Worm (Caenorhabditis elegans) whole organism, L4 larva: ENCODE data around the gene Y39A1A.24.

Source experiments
- F37D6.2 ChIP-seq: sonication (generic microtip); optimal IDR thresholded peaks from 2 replicates; lab custom pipeline; 2016; ENCODE audit warnings: mild to moderate bottlenecking, missing genetic modification characterization, missing compliant biosample characterization
- F44E2.7 ChIP-seq: fragments of 200-800 bp; sonication (Bioruptor generic); IDR thresholded peaks from 2 replicates; pipeline ENCODE4 v2.1.2; 2022; ENCODE audit warnings: missing genetic modification characterization, missing compliant biosample characterization
- F49E8.2 ChIP-seq: sonication (generic microtip); optimal IDR thresholded peaks from 2 replicates; lab custom pipeline; 2016; ENCODE audit warnings: missing compliant biosample characterization, mild to moderate bottlenecking, missing genetic modification characterization, borderline replicate concordance
- Y105C5A.15 ChIP-seq: fragments of 200-800 bp; sonication (Bioruptor generic); IDR thresholded peaks from 2 replicates; pipeline ENCODE4 v1.3.6; 2022; ENCODE audit warnings: missing genetic modification characterization, missing compliant biosample characterization
- ZK337.2 ChIP-seq: fragments of 200-800 bp; sonication (Bioruptor generic); IDR thresholded peaks from 2 replicates; pipeline ENCODE4 v1.3.6; 2022; ENCODE audit warnings: missing genetic modification reagents, missing genetic modification characterization, missing compliant biosample characterization
- aha-1 ChIP-seq: fragments of 150-350 bp; peaks from one replicate; lab custom pipeline; 2014; ENCODE audit warnings: missing biosample characterization, missing genetic modification characterization
- aly-2 ChIP-seq: sonication (generic microtip); optimal IDR thresholded peaks from 2 replicates; lab custom pipeline; 2018; ENCODE audit warnings: missing biosample characterization, missing genetic modification characterization
- ama-1 ChIP-seq: fragments of 150-350 bp; optimal IDR thresholded peaks from 2 replicates; lab custom pipeline; 2014; ENCODE audit warnings: inconsistent platforms, mixed read lengths
- arid-1 ChIP-seq: fragments of 200-800 bp; sonication (Bioruptor generic); conservative IDR thresholded peaks from 2 replicates; pipeline ENCODE4 v1.3.6; 2022; ENCODE audit warnings: missing genetic modification reagents, missing genetic modification characterization, missing compliant biosample characterization
- attf-4 ChIP-seq: sonication (generic microtip); optimal IDR thresholded peaks from 3 replicates; lab custom pipeline; 2017; ENCODE audit warnings: missing biosample characterization, missing genetic modification characterization
- ceh-62 ChIP-seq: sonication (generic microtip); optimal IDR thresholded peaks from 2 replicates; lab custom pipeline; 2017; ENCODE audit warnings: missing biosample characterization, missing genetic modification characterization
- ces-1 ChIP-seq: fragments of 150-350 bp; sonication (generic microtip); optimal IDR thresholded peaks from 4 replicates; lab custom pipeline; 2014; ENCODE audit warnings: missing biosample characterization, missing genetic modification reagents, missing genetic modification characterization
- ctbp-1 ChIP-seq: fragments of 200-800 bp; sonication (Bioruptor generic); IDR thresholded peaks from 2 replicates; pipeline ENCODE4 v1.3.6; 2022; ENCODE audit warnings: missing genetic modification reagents, missing genetic modification characterization, missing compliant biosample characterization
- daf-12 ChIP-seq: fragments of 150-350 bp; optimal IDR thresholded peaks from 2 replicates; lab custom pipeline; 2014; ENCODE audit warnings: missing biosample characterization, missing genetic modification reagents, missing genetic modification characterization
- dmd-6 ChIP-seq: fragments of 200-800 bp; sonication (Bioruptor generic); IDR thresholded peaks from 2 replicates; pipeline ENCODE4 v1.3.6; 2022; ENCODE audit warnings: missing genetic modification reagents, missing genetic modification characterization, missing compliant biosample characterization
- dmd-9 ChIP-seq: fragments of 200-800 bp; sonication (Bioruptor generic); IDR thresholded peaks from 2 replicates; pipeline ENCODE4 v1.3.6; 2022; ENCODE audit warnings: missing genetic modification reagents, missing genetic modification characterization, missing compliant biosample characterization
- egl-43 ChIP-seq: fragments of 200-800 bp; sonication (Bioruptor generic); IDR thresholded peaks from 2 replicates; pipeline ENCODE4 v1.3.6; 2022; ENCODE audit warnings: missing genetic modification reagents, missing genetic modification characterization, missing compliant biosample characterization
- fkh-10 ChIP-seq: fragments of 150-350 bp; optimal IDR thresholded peaks from 2 replicates; lab custom pipeline; 2014; ENCODE audit warnings: missing biosample characterization, missing genetic modification reagents, missing genetic modification characterization
- gei-8 ChIP-seq: fragments of 200-800 bp; sonication (Bioruptor generic); optimal IDR thresholded peaks from 2 replicates; lab custom pipeline; 2018; ENCODE audit warnings: mild to moderate bottlenecking, missing genetic modification characterization, missing compliant biosample characterization
- hif-1 ChIP-seq, 2 experiments: sonication (generic microtip); optimal IDR thresholded peaks; 2 replicates each; lab custom pipeline; 2016 to 2017; ENCODE audit warnings: missing compliant biosample characterization in 2 of 2, missing genetic modification characterization in 2 of 2, missing genetic modification reagents in 2 of 2, missing genotype in 2 of 2, mild to moderate bottlenecking in 1 of 2
- hlh-11 ChIP-seq: fragments of 200-800 bp; sonication (Bioruptor generic); optimal IDR thresholded peaks from 2 replicates; lab custom pipeline; 2018; ENCODE audit warnings: mild to moderate bottlenecking, missing genetic modification characterization, missing compliant biosample characterization
- hlh-30 ChIP-seq: sonication (generic microtip); optimal IDR thresholded peaks from 2 replicates; lab custom pipeline; 2017; ENCODE audit warnings: antibody characterized with exemption, mild to moderate bottlenecking, missing genetic modification characterization, missing compliant biosample characterization; ENCODE audit not compliant: insufficient read depth
- lin-29 ChIP-seq: fragments of 200-800 bp; sonication (Bioruptor generic); IDR thresholded peaks from 2 replicates; pipeline ENCODE4 v1.3.6; 2022; ENCODE audit warnings: missing genetic modification reagents, missing genetic modification characterization, missing compliant biosample characterization
- mdl-1 ChIP-seq, 2 experiments: fragments of 150-350 bp in 1 of 2; sonication (generic microtip) in 1 of 2; optimal IDR thresholded peaks; 2 replicates each; lab custom pipeline; 2014 to 2017; ENCODE audit warnings: missing biosample characterization in 2 of 2, missing genetic modification characterization in 2 of 2
- mep-1 ChIP-seq: fragments of 150-350 bp; sonication (generic microtip); optimal IDR thresholded peaks from 3 replicates; lab custom pipeline; 2014; ENCODE audit warnings: missing biosample characterization, missing genetic modification characterization
- mes-2 ChIP-seq: sonication (generic microtip); optimal IDR thresholded peaks from 2 replicates; lab custom pipeline; 2016; ENCODE audit warnings: missing genotype, mild to moderate bottlenecking, missing genetic modification characterization, missing compliant biosample characterization; ENCODE audit not compliant: poor library complexity, severe bottlenecking
- mxl-2 ChIP-seq: fragments of 200-800 bp; sonication (Bioruptor generic); conservative IDR thresholded peaks from 2 replicates; pipeline ENCODE4 v1.3.6; 2022; ENCODE audit warnings: missing genetic modification reagents, missing genetic modification characterization, missing compliant biosample characterization
- mxl-3 ChIP-seq: fragments of 200-800 bp; sonication (Bioruptor generic); optimal IDR thresholded peaks from 2 replicates; lab custom pipeline; 2018; ENCODE audit warnings: mild to moderate bottlenecking, missing genetic modification characterization, missing compliant biosample characterization
- nhr-10 ChIP-seq: fragments of 150-350 bp; optimal IDR thresholded peaks from 2 replicates; lab custom pipeline; 2014; ENCODE audit warnings: missing biosample characterization, missing genetic modification characterization
- nhr-102 ChIP-seq: sonication (generic microtip); optimal IDR thresholded peaks from 2 replicates; lab custom pipeline; 2016; ENCODE audit warnings: mild to moderate bottlenecking, missing genetic modification characterization, moderate library complexity, missing compliant biosample characterization
- nhr-11 ChIP-seq: fragments of 150-350 bp; optimal IDR thresholded peaks from 2 replicates; lab custom pipeline; 2014; ENCODE audit warnings: missing biosample characterization, missing genetic modification characterization
- nhr-237 ChIP-seq: sonication (generic microtip); optimal IDR thresholded peaks from 2 replicates; lab custom pipeline; 2017; ENCODE audit warnings: missing biosample characterization, missing genetic modification characterization
- nhr-41 ChIP-seq: fragments of 200-800 bp; sonication (Bioruptor generic); IDR thresholded peaks from 2 replicates; pipeline ENCODE4 v1.3.6; 2022; ENCODE audit warnings: missing genetic modification reagents, missing genetic modification characterization, missing compliant biosample characterization
- nhr-76 ChIP-seq: fragments of 150-350 bp; optimal IDR thresholded peaks from 2 replicates; lab custom pipeline; 2014; ENCODE audit warnings: missing biosample characterization, missing genetic modification characterization
- nhr-77 ChIP-seq: fragments of 150-350 bp; optimal IDR thresholded peaks from 2 replicates; lab custom pipeline; 2014; ENCODE audit warnings: missing biosample characterization, missing genetic modification characterization
- pha-4 ChIP-seq, 2 experiments: fragments of 150-350 bp in 1 of 2; fragments of 200-800 bp in 1 of 2; sonication (Bioruptor generic) in 1 of 2; IDR thresholded peaks in 1 of 2; optimal IDR thresholded peaks in 1 of 2; 2 replicates each; pipeline versions ENCODE4 v1.3.6 to Lab custom; 2014 to 2022; ENCODE audit warnings: missing genetic modification characterization in 2 of 2, missing genetic modification reagents in 2 of 2, missing biosample characterization in 1 of 2, missing compliant biosample characterization in 1 of 2
- saeg-2 ChIP-seq: fragments of 200-800 bp; sonication (Bioruptor generic); IDR thresholded peaks from 2 replicates; pipeline ENCODE4 v1.3.6; 2022; ENCODE audit warnings: missing genetic modification reagents, missing genetic modification characterization, missing compliant biosample characterization
- set-16 ChIP-seq: fragments of 200-800 bp; sonication (Bioruptor generic); IDR thresholded peaks from 2 replicates; pipeline ENCODE4 v1.3.6; 2022; ENCODE audit warnings: missing genetic modification reagents, missing genetic modification characterization, missing compliant biosample characterization
- skn-1 ChIP-seq: fragments of 150-350 bp; optimal IDR thresholded peaks from 2 replicates; lab custom pipeline; 2014; ENCODE audit warnings: missing biosample characterization, missing genetic modification characterization
- spr-3 ChIP-seq: fragments of 200-800 bp; sonication (Bioruptor generic); optimal IDR thresholded peaks from 2 replicates; lab custom pipeline; 2018; ENCODE audit warnings: mild to moderate bottlenecking, missing genetic modification characterization, missing compliant biosample characterization
- tag-97 ChIP-seq: fragments of 200-800 bp; sonication (Bioruptor generic); IDR thresholded peaks from 2 replicates; pipeline ENCODE4 v1.3.6; 2022; ENCODE audit warnings: missing genetic modification characterization, missing compliant biosample characterization
- tra-1 ChIP-seq: fragments of 200-800 bp; sonication (Bioruptor generic); IDR thresholded peaks from 2 replicates; pipeline ENCODE4 v1.3.6; 2022; ENCODE audit warnings: missing genetic modification reagents, missing genetic modification characterization, missing compliant biosample characterization
- unc-130 ChIP-seq: sonication (generic microtip); optimal IDR thresholded peaks from 2 replicates; lab custom pipeline; 2016; ENCODE audit warnings: missing genetic modification reagents, missing genetic modification characterization, missing compliant biosample characterization
- unc-62 ChIP-seq, 3 experiments: fragments of 150-350 bp in 1 of 3; sonication (generic microtip); optimal IDR thresholded peaks in 2 of 3; peaks in 1 of 3; 1 replicate in 1 of 3; 2 replicates in 2 of 3; lab custom pipeline; 2014 to 2017; ENCODE audit warnings: missing biosample characterization in 3 of 3, missing genetic modification characterization in 3 of 3, missing genetic modification reagents in 3 of 3, missing genotype in 1 of 3
- zfp-3 ChIP-seq: fragments of 200-800 bp; sonication (Bioruptor generic); conservative IDR thresholded peaks from 2 replicates; pipeline ENCODE4 v1.3.6; 2022; ENCODE audit warnings: missing genetic modification reagents, missing genetic modification characterization, missing compliant biosample characterization
- zip-11 ChIP-seq: fragments of 200-800 bp; sonication (Bioruptor generic); IDR thresholded peaks from 2 replicates; pipeline ENCODE4 v1.3.6; 2022; ENCODE audit warnings: missing genetic modification characterization, missing compliant biosample characterization
- zip-2 ChIP-seq: fragments of 150-350 bp; optimal IDR thresholded peaks from 2 replicates; lab custom pipeline; 2014; ENCODE audit warnings: missing biosample characterization, missing genetic modification characterization
- ztf-11 ChIP-seq: fragments of 150-350 bp; optimal IDR thresholded peaks from 2 replicates; lab custom pipeline; 2014; ENCODE audit warnings: missing biosample characterization, missing genetic modification characterization

The Y39A1A.24 gene

ce11 chrIII:10633403-10633674 is 20.9 kb downstream of the Y39A1A.24 start, which contains the start of gene Y39A1A.9:
Gene Y39A1A.9, minus strand, starts transcription at chrIII:10633501.
- no peak for TF ChIP-seq aly-2 (tag; lab: Kevin White, UChicago)
- TF ChIP-seq aha-1: peak; percentile 91
- peak in 1 of 2 experiments; percentile 46 for TF ChIP-seq unc-62 (GFP tag; optimal IDR thresholded peaks at IDR 0.05 in 1 of 2; lab: Kevin White, UChicago)
- TF ChIP-seq unc-62 (tag; optimal IDR thresholded peaks at IDR 0.05; lab: Kevin White, UChicago): no peak
- TF ChIP-seq, all 104 proteins: peak for 2

DNA sequence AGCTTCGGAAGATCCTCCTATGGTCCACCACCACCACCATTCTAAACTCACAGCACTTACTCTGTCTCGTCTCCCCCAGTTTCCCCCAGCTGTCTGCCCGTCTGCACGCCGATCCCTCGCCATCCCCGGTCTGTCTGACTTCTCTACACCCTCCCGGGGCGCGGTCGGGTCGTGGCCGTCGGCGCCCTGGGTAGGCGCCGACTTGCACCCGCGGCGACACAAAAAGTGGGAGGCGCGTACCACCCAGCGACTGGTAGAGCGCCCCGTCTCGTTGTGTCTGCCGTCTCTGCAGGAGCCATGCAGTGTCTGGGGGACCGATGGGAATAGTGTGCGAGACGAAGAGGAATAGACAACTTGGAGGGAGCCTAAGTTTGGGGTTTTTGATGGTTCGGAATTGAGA is 21.6 kb downstream of the Y39A1A.24 start:
- TF ChIP-seq nhr-11 (tag; lab: Kevin White, UChicago) (peak; percentile 82), zip-11 (GFP tag; lab: Robert Waterston, UW) (0 out of 2 replicates have a peak, but pooled peaks have one; percentile 51), F44E2.7 (GFP tag; lab: Robert Waterston, UW) (0 out of 2 replicates have a peak, but pooled peaks have one; percentile 27), nhr-77 (tag; lab: Kevin White, UChicago) (peak; percentile 50), ztf-11 (tag; lab: Kevin White, UChicago) (no peak), spr-3 (peak; percentile 76), tra-1 (GFP tag; lab: Robert Waterston, UW) (peak; percentile 73), attf-4 (tag; lab: Kevin White, UChicago) (no peak), skn-1 (tag; lab: Kevin White, UChicago) (no peak), dmd-9 (GFP tag; lab: Robert Waterston, UW) (peak; percentile 41; the same call in 1 of the 2 replicates), arid-1 (GFP tag; lab: Robert Waterston, UW) (peak; percentile 60; the same call in 1 of the 2 replicates), saeg-2 (GFP tag; lab: Robert Waterston, UW) (peak; percentile 88), set-16 (GFP tag; lab: Robert Waterston, UW) (peak; percentile 100), pha-4 (GFP tag; IDR thresholded peaks at IDR 0.05; lab: Robert Waterston, UW) (peak; percentile 93), pha-4 (tag; optimal IDR thresholded peaks at IDR 0.05; lab: Kevin White, UChicago) (no peak), nhr-41 (peak; percentile 92; the same call in 1 of the 2 replicates), zfp-3 (no peak), egl-43 (GFP tag; lab: Robert Waterston, UW) (peak; percentile 95), hlh-11 (tag; lab: Kevin White, UChicago) (peak; percentile 97), mes-2 (tag; lab: Kevin White, UChicago) (peak; percentile 79), unc-130 (GFP tag; lab: Kevin White, UChicago) (no peak), nhr-102 (tag; lab: Kevin White, UChicago) (peak; percentile 84), fkh-10 (GFP tag; lab: Kevin White, UChicago) (peak; percentile 21), nhr-76 (tag; lab: Kevin White, UChicago) (no peak), tag-97 (GFP tag; lab: Robert Waterston, UW) (no peak), zip-2 (peak; percentile 3), ZK337.2 (no peak), hlh-30 (tag; lab: Kevin White, UChicago) (peak; percentile 84), daf-12 (tag; lab: Kevin White, UChicago) (no peak), Y105C5A.15 (GFP tag; lab: Robert Waterston, UW) (0 out of 2 replicates have a peak, but pooled peaks have one; percentile 50), gei-8 (GFP tag; lab: Kevin White, UChicago) (no peak), mxl-2 (GFP tag; lab: Robert Waterston, UW) (no peak), mdl-1 (tag; optimal IDR thresholded peaks at IDR 0.05; lab: Kevin White, UChicago) (peak; percentile 85 to 89), mxl-3 (peak; percentile 90), nhr-237 (no peak), ces-1 (no peak), nhr-10 (peak; percentile 86), aly-2 (tag; lab: Kevin White, UChicago) (no peak), dmd-6 (GFP tag; lab: Robert Waterston, UW) (peak; percentile 71), F37D6.2 (peak; percentile 81), ceh-62 (no peak), lin-29 (GFP tag; lab: Robert Waterston, UW) (peak; percentile 43; the same call in 1 of the 2 replicates), mep-1 (tag; lab: Kevin White, UChicago) (peak; percentile 94), ctbp-1 (peak; percentile 93), ama-1 (lab: Kevin White, UChicago) (no peak), unc-62 (GFP tag; optimal IDR thresholded peaks at IDR 0.05 in 1 of 2; lab: Kevin White, UChicago) (peak in 1 of 2 experiments; percentile 97), unc-62 (tag; optimal IDR thresholded peaks at IDR 0.05; lab: Kevin White, UChicago) (no peak), hif-1 (tag; optimal IDR thresholded peaks at IDR 0.05; lab: Kevin White, UChicago) (peak; percentile 21 to 81), F49E8.2 (no peak)
